Worm (Caenorhabditis elegans) whole organism, midembryonic: ENCODE results near the gene eat-4.

Experiments used
- T22C8.4 ChIP-seq: fragments of 200-800 bp; sonication (Bioruptor generic); IDR thresholded peaks from 2 replicates; pipeline ENCODE4 v1.3.6; 2022; ENCODE audit warnings: missing genetic modification characterization, missing compliant biosample characterization
- cog-1 ChIP-seq: sonication (generic microtip); optimal IDR thresholded peaks from 2 replicates; lab custom pipeline; 2016; ENCODE audit warnings: missing genetic modification characterization, missing compliant biosample characterization
- flt-1 ChIP-seq: fragments of 200-800 bp; sonication (Bioruptor generic); IDR thresholded peaks from 2 replicates; pipeline ENCODE4 v1.3.6; 2022; ENCODE audit warnings: missing genetic modification characterization, missing compliant biosample characterization
- klf-2 ChIP-seq: fragments of 200-800 bp; sonication (Bioruptor generic); conservative IDR thresholded peaks from 2 replicates; pipeline ENCODE4 v1.3.6; 2022; ENCODE audit warnings: missing genetic modification reagents, missing genetic modification characterization, missing compliant biosample characterization
- med-1 ChIP-seq: sonication (generic microtip); optimal IDR thresholded peaks from 2 replicates; lab custom pipeline; 2017; ENCODE audit warnings: missing genetic modification characterization, mild to moderate bottlenecking, missing compliant biosample characterization, antibody characterized with exemption, missing genetic modification reagents; ENCODE audit not compliant: insufficient read depth
- ref-1 ChIP-seq: fragments of 200-800 bp; sonication (Bioruptor generic); conservative IDR thresholded peaks from 2 replicates; pipeline ENCODE4 v1.3.6; 2022; ENCODE audit warnings: missing genetic modification reagents, missing genetic modification characterization, missing compliant biosample characterization
- tab-1 ChIP-seq: fragments of 200-800 bp; sonication (Bioruptor generic); IDR thresholded peaks from 2 replicates; pipeline ENCODE4 v1.3.6; 2022; ENCODE audit warnings: missing genetic modification characterization, missing compliant biosample characterization
- ztf-23 ChIP-seq: fragments of 200-800 bp; sonication (Bioruptor generic); IDR thresholded peaks from 2 replicates; pipeline ENCODE4 v1.3.6; 2022; ENCODE audit warnings: missing genetic modification reagents, missing genetic modification characterization, missing compliant biosample characterization
- ztf-29 ChIP-seq: fragments of 200-800 bp; sonication (Bioruptor generic); IDR thresholded peaks from 2 replicates; pipeline ENCODE4 v1.3.6; 2022; ENCODE audit warnings: missing genetic modification reagents, missing genetic modification characterization, missing compliant biosample characterization

The eat-4 gene

DNA sequence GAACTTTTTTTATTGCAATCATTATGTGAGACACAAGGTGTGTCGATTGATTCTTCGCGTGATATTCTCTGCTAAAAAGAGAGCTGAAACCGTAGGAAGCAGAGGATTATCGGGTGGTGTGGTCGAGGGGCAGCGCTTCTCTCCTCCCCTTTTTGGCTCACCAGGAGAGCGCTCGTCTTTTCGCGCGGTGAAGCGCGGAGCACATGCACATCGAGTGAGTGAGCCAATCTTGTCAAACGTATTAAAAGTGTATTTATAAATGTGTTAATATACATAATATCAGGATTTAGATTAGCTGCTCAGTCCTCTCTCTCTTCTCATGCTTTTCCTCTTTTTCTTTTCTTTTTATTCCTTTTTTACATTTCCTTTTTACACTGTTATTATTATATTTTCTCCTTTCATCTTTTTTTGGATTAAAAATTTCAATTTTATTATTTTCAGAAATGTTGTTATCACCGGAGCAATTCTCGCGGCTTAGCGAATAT, 26.0 kb downstream of the eat-4 start, which contains the start of gene dgk-3:
dgk-3 (plus strand) TSS at position 435 of the 485 bp plus-strand sequence.
- TF ChIP-seq klf-2 (GFP tag; lab: Robert Waterston, UW), result no peak
- TF ChIP-seq tab-1, result no peak
- no peak for TF ChIP-seq ztf-23
- no peak for TF ChIP-seq med-1 (GFP tag; lab: Kevin White, UChicago)
- TF ChIP-seq ztf-29 (GFP tag; lab: Robert Waterston, UW), result no peak
- TF ChIP-seq ref-1 (GFP tag; lab: Robert Waterston, UW), result no peak
- no peak for TF ChIP-seq T22C8.4
- no peak for TF ChIP-seq flt-1
- no peak for TF ChIP-seq cog-1

DNA sequence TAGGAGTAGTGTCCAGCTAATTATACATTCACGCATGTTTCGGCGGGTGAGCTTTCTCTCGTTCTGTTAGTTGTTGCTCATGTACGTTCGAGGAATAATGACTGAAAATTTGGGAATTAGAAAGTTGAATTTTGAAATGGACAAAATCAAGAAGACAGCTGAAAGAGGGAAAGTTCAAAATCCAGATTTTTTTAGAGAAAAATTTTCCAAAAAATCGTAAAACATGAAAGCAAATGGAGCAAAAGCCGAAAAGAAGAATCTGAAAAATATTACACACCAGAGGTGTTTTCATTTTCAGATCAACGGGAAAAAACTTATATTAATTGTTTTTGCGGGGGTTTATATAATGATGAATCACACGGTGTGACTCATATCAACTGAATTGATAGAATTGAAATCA, 36.0 kb downstream of the eat-4 start, which contains the start of gene ina-1:
ina-1 (minus strand) TSS at position 101 of the 400 bp plus-strand sequence.
- no peak for TF ChIP-seq med-1 (GFP tag; lab: Kevin White, UChicago)
- TF ChIP-seq ztf-23, result no peak
- TF ChIP-seq T22C8.4, result no peak
- TF ChIP-seq tab-1, result no peak
- no peak for TF ChIP-seq ref-1 (GFP tag; lab: Robert Waterston, UW)
- no peak for TF ChIP-seq cog-1
- TF ChIP-seq flt-1, result no peak
- TF ChIP-seq ztf-29 (GFP tag; lab: Robert Waterston, UW), result no peak
- TF ChIP-seq klf-2 (GFP tag; lab: Robert Waterston, UW), result no peak

DNA sequence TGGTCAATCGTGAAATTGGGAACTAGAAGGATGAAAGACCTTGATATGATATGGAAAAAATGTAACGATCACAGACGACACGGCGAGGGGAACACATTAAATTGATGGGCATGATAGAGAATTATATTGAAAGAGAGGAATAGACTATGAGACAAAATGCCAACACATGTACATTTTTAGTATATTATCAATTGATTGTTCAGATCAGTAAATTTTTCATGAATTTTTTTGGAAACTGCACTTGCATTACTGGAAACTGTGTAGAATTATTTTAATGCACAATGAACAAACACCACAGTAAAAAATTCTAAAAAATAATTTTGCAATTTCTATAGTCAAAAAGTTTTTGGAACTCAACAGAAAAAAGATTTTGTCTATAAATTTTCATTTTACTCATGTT, 36.6 kb downstream of the eat-4 start:
- TF ChIP-seq ztf-29 (GFP tag; lab: Robert Waterston, UW) (no peak), klf-2 (GFP tag; lab: Robert Waterston, UW) (no peak), flt-1 (no peak), T22C8.4 (no peak), ztf-23 (no peak), med-1 (GFP tag; lab: Kevin White, UChicago) (no peak), tab-1 (no peak), cog-1 (no peak), ref-1 (GFP tag; lab: Robert Waterston, UW) (no peak)

ce11 chrIII:9176008-9176407, 39.3 kb downstream of the eat-4 start:
- no peak for TF ChIP-seq ztf-23
- TF ChIP-seq flt-1, result no peak
- TF ChIP-seq klf-2 (GFP tag; lab: Robert Waterston, UW), result no peak
- no peak for TF ChIP-seq cog-1
- TF ChIP-seq ztf-29 (GFP tag; lab: Robert Waterston, UW), result no peak
- no peak for TF ChIP-seq ref-1 (GFP tag; lab: Robert Waterston, UW)
- no peak for TF ChIP-seq tab-1
- TF ChIP-seq T22C8.4, result no peak
- no peak for TF ChIP-seq med-1 (GFP tag; lab: Kevin White, UChicago)

ce11 chrIII:9177874-9178273, 41.2 kb downstream of the eat-4 start:
- TF ChIP-seq ref-1 (GFP tag; lab: Robert Waterston, UW) (no peak), med-1 (GFP tag; lab: Kevin White, UChicago) (no peak), ztf-29 (GFP tag; lab: Robert Waterston, UW) (no peak), flt-1 (no peak)

DNA sequence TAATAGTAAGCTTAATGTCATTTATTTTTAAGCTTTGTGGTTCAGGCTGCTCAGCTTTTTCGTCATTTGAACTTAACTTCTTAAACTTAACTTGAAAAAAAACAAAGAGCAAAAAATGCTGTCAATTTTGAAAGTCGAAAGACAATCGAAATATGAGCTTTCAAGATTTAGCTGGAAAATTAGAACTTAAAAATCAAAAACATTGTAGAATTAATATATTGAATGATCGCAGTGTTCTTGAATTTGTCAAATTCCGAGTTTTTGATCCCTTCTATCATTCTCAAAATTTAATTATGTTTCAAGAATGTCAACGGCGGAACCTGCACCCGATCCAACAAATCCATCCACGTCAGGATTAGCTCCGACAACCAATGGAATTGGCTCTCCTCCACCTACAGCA, 44.6 kb downstream of the eat-4 start, which contains the start of gene tax-4:
tax-4 (plus strand) TSS at position 301 of the 400 bp plus-strand sequence.
- no peak for TF ChIP-seq tab-1
- TF ChIP-seq ztf-23, result no peak
- TF ChIP-seq T22C8.4, result no peak
- TF ChIP-seq ref-1 (GFP tag; lab: Robert Waterston, UW), result no peak
- no peak for TF ChIP-seq med-1 (GFP tag; lab: Kevin White, UChicago)
- no peak for TF ChIP-seq cog-1
- TF ChIP-seq klf-2 (GFP tag; lab: Robert Waterston, UW), result no peak
- TF ChIP-seq ztf-29 (GFP tag; lab: Robert Waterston, UW), result no peak
- TF ChIP-seq flt-1, result no peak

DNA sequence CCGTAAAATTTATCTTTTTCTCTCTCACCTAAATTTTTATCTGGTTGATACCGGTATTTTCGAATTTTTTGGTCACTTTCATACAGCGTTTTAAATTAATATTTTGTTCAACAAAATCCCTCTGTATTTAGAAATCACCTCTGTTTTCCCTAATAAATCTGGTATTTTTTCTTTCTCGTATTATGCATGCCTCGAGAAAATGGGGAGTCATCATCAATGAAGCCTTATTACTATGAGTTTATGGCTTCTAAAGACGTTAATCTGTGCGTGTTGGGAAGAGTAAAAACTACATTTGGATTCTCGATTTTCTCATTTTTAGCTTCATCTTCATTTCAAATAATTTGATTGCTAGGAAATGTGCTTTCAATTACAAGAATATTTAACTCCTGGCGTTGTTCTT, 49.0 kb downstream of the eat-4 start, which contains the start of gene ZC84.7:
ZC84.7 (plus strand) TSS at position 301 of the 400 bp plus-strand sequence.
- TF ChIP-seq klf-2 (GFP tag; lab: Robert Waterston, UW) (no peak), ztf-29 (GFP tag; lab: Robert Waterston, UW) (no peak), ztf-23 (no peak), T22C8.4 (no peak), flt-1 (no peak), cog-1 (no peak)

ce11 chrIII:9191091-9191490, 54.4 kb downstream of the eat-4 start, which contains the start of gene cls-3:
TSS of gene cls-3 (minus strand) at chrIII:9191109.
- TF ChIP-seq ztf-29 (GFP tag; lab: Robert Waterston, UW), result no peak
- no peak for TF ChIP-seq flt-1
- TF ChIP-seq med-1 (GFP tag; lab: Kevin White, UChicago), result no peak
- no peak for TF ChIP-seq tab-1
